Worm (Caenorhabditis elegans): ENCODE results near the gene R08A2.1.

R08A2.1 gene

ce11 chrV:14746975-14747374 lies 27.6 kb upstream of the R08A2.1 start:
- no peak for TF ChIP-seq sem-4 (tag; optimal IDR thresholded peaks at IDR 0.05)
- no peak for TF ChIP-seq nhr-12 (tag; optimal IDR thresholded peaks at IDR 0.05)
- TF ChIP-seq sma-9 (GFP tag; optimal IDR thresholded peaks at IDR 0.05): no peak
- no peak for TF ChIP-seq sma-9 (tag; optimal IDR thresholded peaks at IDR 0.05)
- no peak for TF ChIP-seq lin-11 (tag; optimal IDR thresholded peaks at IDR 0.05)
- TF ChIP-seq mbf-1 (tag; optimal IDR thresholded peaks at IDR 0.05): no peak
- no peak for TF ChIP-seq lsy-2 (tag; optimal IDR thresholded peaks at IDR 0.05)
- TF ChIP-seq zag-1 (tag; optimal IDR thresholded peaks at IDR 0.05): no peak
- no peak for TF ChIP-seq mdl-1 (tag; optimal IDR thresholded peaks at IDR 0.05)
- TF ChIP-seq skn-1 (tag; optimal IDR thresholded peaks at IDR 0.05): no peak
- no peak for TF ChIP-seq Y55F3AM.14 (GFP tag; optimal IDR thresholded peaks at IDR 0.05)
- no peak for TF ChIP-seq unc-62 (GFP tag; optimal IDR thresholded peaks at IDR 0.05)
- TF ChIP-seq nhr-237 (tag; optimal IDR thresholded peaks at IDR 0.05): no peak
- TF ChIP-seq lin-39 (tag; optimal IDR thresholded peaks at IDR 0.05): no peak
- no peak for TF ChIP-seq nhr-129 (tag; optimal IDR thresholded peaks at IDR 0.05)

ce11 chrV:14744824-14745223 lies 25.4 kb upstream of the R08A2.1 start:
- TF ChIP-seq C34F6.9 (tag; optimal IDR thresholded peaks at IDR 0.05): no peak
- no peak for TF ChIP-seq gmeb-1 (tag; optimal IDR thresholded peaks at IDR 0.05)
- no peak for TF ChIP-seq unc-62 (GFP tag; optimal IDR thresholded peaks at IDR 0.05)
- TF ChIP-seq nhr-21 (tag; optimal IDR thresholded peaks at IDR 0.05): no peak
- TF ChIP-seq blmp-1 (tag; optimal IDR thresholded peaks at IDR 0.05; ENCODE audit: insufficient read depth): no peak
- TF ChIP-seq ama-1 (optimal IDR thresholded peaks at IDR 0.05): no peak
- TF ChIP-seq mbf-1 (tag; optimal IDR thresholded peaks at IDR 0.05): no peak
- no peak for TF ChIP-seq nhr-11 (tag; optimal IDR thresholded peaks at IDR 0.05)
- no peak for TF ChIP-seq snpc-4 (tag; optimal IDR thresholded peaks at IDR 0.05)
- no peak for TF ChIP-seq Y55F3AM.14 (GFP tag; optimal IDR thresholded peaks at IDR 0.05)
- TF ChIP-seq unc-39 (tag; optimal IDR thresholded peaks at IDR 0.05): no peak
- TF ChIP-seq nhr-77 (tag; optimal IDR thresholded peaks at IDR 0.05): no peak
- TF ChIP-seq nhr-6 (tag; optimal IDR thresholded peaks at IDR 0.05): no peak

DNA sequence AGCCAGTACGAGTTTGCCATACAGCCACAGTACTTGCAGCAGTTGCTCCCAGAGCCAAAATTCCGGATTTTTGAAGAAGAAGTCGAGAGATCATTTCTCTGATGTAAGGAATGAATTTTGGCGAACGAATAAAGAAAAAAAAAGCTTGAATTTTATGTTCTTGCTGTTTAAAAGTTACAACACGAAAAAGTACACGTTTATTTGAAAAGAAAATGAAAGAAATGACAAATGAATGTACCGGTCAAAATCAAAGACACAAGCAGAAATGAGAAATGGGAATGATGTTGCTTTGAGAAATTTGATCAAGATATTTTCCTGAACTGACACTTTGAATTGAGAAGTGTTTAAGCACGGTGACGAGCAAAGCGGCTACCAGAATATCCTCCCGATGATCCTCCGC lies 21.8 kb upstream of the R08A2.1 start, which contains the start of gene Y50E8A.6:
TSS of gene Y50E8A.6 (minus strand) at position 101 of the 400 bp plus-strand sequence.
- TF ChIP-seq sem-4 (tag; optimal IDR thresholded peaks at IDR 0.05): no peak
- no peak for TF ChIP-seq unc-39 (tag; optimal IDR thresholded peaks at IDR 0.05)
- TF ChIP-seq elt-3 (tag; optimal IDR thresholded peaks at IDR 0.05): no peak
- TF ChIP-seq lin-39 (tag; optimal IDR thresholded peaks at IDR 0.05): no peak
- no peak for TF ChIP-seq ZK546.5 (tag; optimal IDR thresholded peaks at IDR 0.05)
- TF ChIP-seq zag-1 (tag; optimal IDR thresholded peaks at IDR 0.05): no peak
- TF ChIP-seq nhr-23 (tag; optimal IDR thresholded peaks at IDR 0.05): no peak
- no peak for TF ChIP-seq unc-62 (GFP tag; optimal IDR thresholded peaks at IDR 0.05)
- no peak for TF ChIP-seq gmeb-1 (tag; optimal IDR thresholded peaks at IDR 0.05)
- TF ChIP-seq nhr-25 (tag; optimal IDR thresholded peaks at IDR 0.05): no peak
- TF ChIP-seq peb-1 (tag; optimal IDR thresholded peaks at IDR 0.05): no peak
- no peak for TF ChIP-seq C34F6.9 (tag; optimal IDR thresholded peaks at IDR 0.05)
- no peak for TF ChIP-seq lsy-2 (tag; optimal IDR thresholded peaks at IDR 0.05)
- no peak for TF ChIP-seq nhr-12 (tag; optimal IDR thresholded peaks at IDR 0.05)
- TF ChIP-seq ztf-4 (tag; optimal IDR thresholded peaks at IDR 0.05): no peak

DNA sequence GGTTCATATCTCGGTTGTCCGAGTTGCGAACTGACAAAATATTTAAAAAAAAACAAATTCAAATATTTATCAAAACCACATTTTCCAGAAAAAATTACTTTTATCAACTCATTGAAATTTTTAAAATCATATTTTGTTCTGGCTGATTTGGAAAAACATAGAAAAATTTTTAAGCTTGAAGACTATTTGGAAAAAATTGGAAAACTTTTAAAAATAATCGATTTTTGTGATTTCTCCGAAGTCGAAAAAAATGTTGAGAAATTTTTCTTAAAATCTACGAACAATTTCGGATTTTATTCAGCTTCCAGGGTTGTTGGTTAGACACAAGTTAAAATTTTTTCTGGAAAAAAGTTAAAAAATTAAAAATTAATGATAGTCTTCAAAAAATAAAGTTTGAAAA lies 17.5 kb upstream of the R08A2.1 start, which contains the start of gene Y50E8A.5:
TSS of gene Y50E8A.5 (minus strand) at position 101 of the 400 bp plus-strand sequence.
- TF ChIP-seq nhr-11 (tag; optimal IDR thresholded peaks at IDR 0.05): no peak
- TF ChIP-seq ztf-4 (tag; optimal IDR thresholded peaks at IDR 0.05): no peak
- no peak for TF ChIP-seq sma-3 (GFP tag; optimal IDR thresholded peaks at IDR 0.05)
- TF ChIP-seq ama-1 (optimal IDR thresholded peaks at IDR 0.05): no peak
- TF ChIP-seq nhr-23 (tag; optimal IDR thresholded peaks at IDR 0.05): no peak
- no peak for TF ChIP-seq F13H6.1 (tag; optimal IDR thresholded peaks at IDR 0.05)
- TF ChIP-seq zag-1 (tag; optimal IDR thresholded peaks at IDR 0.05): no peak

- TF ChIP-seq R02D3.7 (tag; optimal IDR thresholded peaks at IDR 0.05) (peak; percentile 65), crh-2 (tag; optimal IDR thresholded peaks at IDR 0.05) (no peak), fos-1 (tag; optimal IDR thresholded peaks at IDR 0.05) (no peak), gmeb-1 (tag; optimal IDR thresholded peaks at IDR 0.05) (peak; percentile 83), mdl-1 (tag; optimal IDR thresholded peaks at IDR 0.05) (no peak), ceh-82 (tag; optimal IDR thresholded peaks at IDR 0.05) (no peak), unc-62 (GFP tag; optimal IDR thresholded peaks at IDR 0.05) (no peak), ZK546.5 (tag; optimal IDR thresholded peaks at IDR 0.05) (no peak), nhr-129 (tag; optimal IDR thresholded peaks at IDR 0.05) (peak; percentile 7), nhr-12 (tag; optimal IDR thresholded peaks at IDR 0.05) (no peak), C34F6.9 (tag; optimal IDR thresholded peaks at IDR 0.05) (peak; percentile 48), elt-3 (tag; optimal IDR thresholded peaks at IDR 0.05) (no peak), elt-1 (tag; optimal IDR thresholded peaks at IDR 0.05) (no peak), blmp-1 (tag; optimal IDR thresholded peaks at IDR 0.05; ENCODE audit: insufficient read depth) (no peak), unc-39 (tag; optimal IDR thresholded peaks at IDR 0.05) (no peak), unc-55 (GFP tag; optimal IDR thresholded peaks at IDR 0.05) (peak; percentile 60), mbf-1 (tag; optimal IDR thresholded peaks at IDR 0.05) (no peak), peb-1 (tag; optimal IDR thresholded peaks at IDR 0.05) (no peak)
Measured at ce11 chrV:14734187-14734765, 14.9 kb upstream of the R08A2.1 start, which contains the start of gene unc-61. TSS of gene unc-61 (minus strand) at chrV:14734237.
